Fruit fly (Drosophila melanogaster) whole organism, embryonic: ENCODE results near the gene CG3505.

ENCODE experiments used
- Asciz ChIP-seq: fragments of 200-800 bp; sonication (Bioruptor generic); optimal IDR thresholded peaks from 2 replicates; lab custom pipeline; 2017; ENCODE audit warnings: missing biosample characterization, mild to moderate bottlenecking, missing genetic modification characterization, missing genetic modification reagents
- Awh ChIP-seq: fragments of 200-800 bp; sonication (Bioruptor generic); IDR thresholded peaks from 2 replicates; pipeline ENCODE4, ENCODE4 v1.3.6; 2022; ENCODE audit warnings: missing biosample characterization, missing genetic modification characterization
- Bdp1 ChIP-seq: fragments of 200-800 bp; sonication (Bioruptor generic); optimal IDR thresholded peaks from 3 replicates; lab custom pipeline; 2016; ENCODE audit warnings: missing biosample characterization, missing genetic modification characterization
- CG10147 ChIP-seq: fragments of 200-800 bp; sonication (Bioruptor generic); optimal IDR thresholded peaks from 2 replicates; lab custom pipeline; 2019; ENCODE audit warnings: missing biosample characterization, mild to moderate bottlenecking, missing genetic modification characterization, moderate library complexity
- CG10321 ChIP-seq: fragments of 200-800 bp; sonication (Bioruptor generic); IDR thresholded peaks from 2 replicates; pipeline ENCODE4 v1.3.6; 2022; ENCODE audit warnings: missing biosample characterization, missing genetic modification characterization
- CG10979 ChIP-seq: fragments of 200-800 bp; sonication (Bioruptor generic); optimal IDR thresholded peaks from 2 replicates; lab custom pipeline; 2018; ENCODE audit warnings: missing biosample characterization, mild to moderate bottlenecking, missing genetic modification characterization, moderate library complexity
- CG12299 ChIP-seq: fragments of 200-800 bp; sonication (Bioruptor generic); optimal IDR thresholded peaks from 2 replicates; lab custom pipeline; 2018; ENCODE audit warnings: missing biosample characterization, mild to moderate bottlenecking, missing genetic modification characterization
- CG13894 ChIP-seq: fragments of 200-800 bp; sonication (Bioruptor generic); optimal IDR thresholded peaks from 3 replicates; lab custom pipeline; 2018; ENCODE audit warnings: missing biosample characterization, mild to moderate bottlenecking, missing genetic modification characterization, moderate library complexity
- CG14050 ChIP-seq: fragments of 200-800 bp; sonication (Bioruptor generic); IDR thresholded peaks from 3 replicates; pipeline ENCODE4 v1.3.6; 2022; ENCODE audit warnings: missing biosample characterization, missing genetic modification characterization
- CG14710 ChIP-seq: fragments of 200-800 bp; sonication (Bioruptor generic); optimal IDR thresholded peaks from 3 replicates; lab custom pipeline; 2019; ENCODE audit warnings: missing biosample characterization, mild to moderate bottlenecking, missing genetic modification characterization, moderate library complexity
- CG17612 ChIP-seq: fragments of 200-800 bp; sonication (Bioruptor generic); IDR thresholded peaks from 2 replicates; pipeline ENCODE4 v1.3.6; 2022; ENCODE audit warnings: missing biosample characterization, missing genetic modification characterization
- CG4360 ChIP-seq: fragments of 200-800 bp; sonication (Bioruptor generic); IDR thresholded peaks from 2 replicates; pipeline ENCODE4 v1.3.6; 2022; ENCODE audit warnings: missing biosample characterization, missing genetic modification characterization
- CG5245 ChIP-seq: fragments of 200-800 bp; sonication (Bioruptor generic); optimal IDR thresholded peaks from 3 replicates; lab custom pipeline; 2016; ENCODE audit warnings: missing biosample characterization, missing genetic modification characterization
- CG6654 ChIP-seq: fragments of 200-800 bp; sonication (Bioruptor generic); optimal IDR thresholded peaks from 2 replicates; lab custom pipeline; 2017; ENCODE audit warnings: missing biosample characterization, mild to moderate bottlenecking, missing genetic modification characterization
- CG7556 ChIP-seq: fragments of 200-800 bp; sonication (Bioruptor generic); optimal IDR thresholded peaks from 2 replicates; lab custom pipeline; 2017; ENCODE audit warnings: missing biosample characterization, mild to moderate bottlenecking, missing genetic modification characterization
- CG7786 ChIP-seq: fragments of 200-800 bp; sonication (Bioruptor generic); optimal IDR thresholded peaks from 2 replicates; lab custom pipeline; 2016; ENCODE audit warnings: missing biosample characterization, missing genetic modification characterization
- CG8765 ChIP-seq: fragments of 200-800 bp; sonication (Bioruptor generic); IDR thresholded peaks from 2 replicates; pipeline ENCODE4 v1.3.6; 2022; ENCODE audit warnings: missing biosample characterization, missing genetic modification characterization
- CG9876 ChIP-seq: fragments of 200-800 bp; sonication (Bioruptor generic); optimal IDR thresholded peaks from 2 replicates; lab custom pipeline; 2016; ENCODE audit warnings: missing biosample characterization, missing genetic modification characterization
- E2f1 ChIP-seq: fragments of 200-800 bp; sonication (Bioruptor generic); IDR thresholded peaks from 2 replicates; pipeline ENCODE4 v1.3.6; 2022; ENCODE audit warnings: missing biosample characterization, missing genetic modification characterization
- Fer3 ChIP-seq: fragments of 200-800 bp; sonication (Bioruptor generic); optimal IDR thresholded peaks from 2 replicates; lab custom pipeline; 2018; ENCODE audit warnings: missing biosample characterization, mild to moderate bottlenecking, missing genetic modification characterization, moderate library complexity
- HHEX ChIP-seq: fragments of 200-800 bp; sonication (Bioruptor generic); optimal IDR thresholded peaks from 3 replicates; lab custom pipeline; 2017; ENCODE audit warnings: missing biosample characterization, mild to moderate bottlenecking, missing genetic modification characterization, missing genetic modification reagents
- HLHmδ ChIP-seq: fragments of 200-800 bp; sonication (Bioruptor generic); optimal IDR thresholded peaks from 2 replicates; lab custom pipeline; 2018; ENCODE audit warnings: missing biosample characterization, mild to moderate bottlenecking, missing genetic modification characterization, moderate library complexity
- MBD-R2 ChIP-seq: fragments of 200-800 bp; sonication (Bioruptor generic); IDR thresholded peaks from 2 replicates; pipeline ENCODE4 v1.3.6; 2022; ENCODE audit warnings: missing biosample characterization, missing genetic modification characterization
- Mad ChIP-seq: fragments of 200-800 bp; sonication (Bioruptor generic); optimal IDR thresholded peaks from 2 replicates; lab custom pipeline; 2016; ENCODE audit warnings: missing biosample characterization, missing genetic modification characterization
- Med ChIP-seq: fragments of 200-800 bp; sonication (Bioruptor generic); peaks from one replicate; lab custom pipeline; 2016; ENCODE audit warnings: missing biosample characterization, missing genetic modification characterization, mild to moderate bottlenecking, inconsistent platforms, moderate library complexity
- NC2α ChIP-seq: fragments of 200-800 bp; sonication (Bioruptor generic); optimal IDR thresholded peaks from 2 replicates; lab custom pipeline; 2016; ENCODE audit warnings: missing biosample characterization, missing genetic modification characterization
- NC2β ChIP-seq: fragments of 200-800 bp; sonication (Bioruptor generic); optimal IDR thresholded peaks from 2 replicates; lab custom pipeline; 2016; ENCODE audit warnings: missing biosample characterization, missing genetic modification characterization
- Poxn ChIP-seq: fragments of 200-800 bp; sonication (Bioruptor generic); IDR thresholded peaks from 2 replicates; pipeline ENCODE4 v1.3.6; 2022; ENCODE audit warnings: missing biosample characterization, missing genetic modification characterization
- Ravus ChIP-seq: fragments of 200-800 bp; sonication (Bioruptor generic); IDR thresholded peaks from 2 replicates; pipeline ENCODE4 v1.3.6; 2022; ENCODE audit warnings: missing biosample characterization, missing genetic modification characterization
- Rfx ChIP-seq: fragments of 200-800 bp; sonication (Bioruptor generic); IDR thresholded peaks from 2 replicates; pipeline ENCODE4 v1.3.6; 2022; ENCODE audit warnings: missing biosample characterization, missing genetic modification characterization
- Tbp ChIP-seq: fragments of >200 bp; optimal IDR thresholded peaks from 2 replicates; lab custom pipeline; 2018; ENCODE audit warnings: missing biosample characterization, missing genetic modification characterization
- cas ChIP-seq: fragments of 200-800 bp; sonication (Bioruptor generic); IDR thresholded peaks from 2 replicates; pipeline ENCODE4 v1.3.6; 2022; ENCODE audit warnings: missing biosample characterization, missing genetic modification characterization
- cwo ChIP-seq: fragments of 200-800 bp; sonication (Bioruptor generic); optimal IDR thresholded peaks from 3 replicates; lab custom pipeline; 2017; ENCODE audit warnings: missing biosample characterization, missing genetic modification characterization, mild to moderate bottlenecking, moderate library complexity, missing genetic modification reagents
- gsb ChIP-seq: fragments of 200-800 bp; sonication (Bioruptor generic); IDR thresholded peaks from 2 replicates; pipeline ENCODE4 v1.3.6; 2022; ENCODE audit warnings: missing biosample characterization, missing genetic modification characterization
- h ChIP-seq: fragments of >200 bp; optimal IDR thresholded peaks from 2 replicates; lab custom pipeline; 2017
- hkb ChIP-seq, 2 experiments: fragments of 200-800 bp in 1 of 2; fragments of >200 bp in 1 of 2; sonication (Bioruptor generic) in 1 of 2; IDR thresholded peaks in 1 of 2; optimal IDR thresholded peaks in 1 of 2; 2 replicates each; pipeline versions ENCODE4 v1.3.6 to Lab custom; 2017 to 2022; ENCODE audit warnings: missing biosample characterization in 1 of 2, missing genetic modification characterization in 1 of 2
- kni ChIP-seq: fragments of 200-800 bp; sonication (Bioruptor generic); optimal IDR thresholded peaks from 3 replicates; lab custom pipeline; 2017; ENCODE audit warnings: mild to moderate bottlenecking, missing biosample characterization, missing genetic modification reagents, missing genetic modification characterization
- onecut ChIP-seq: fragments of 200-800 bp; sonication (Bioruptor generic); IDR thresholded peaks from 2 replicates; pipeline ENCODE4 v1.3.6; 2022; ENCODE audit warnings: missing biosample characterization, missing genetic modification characterization
- sens-2 ChIP-seq: fragments of 200-800 bp; sonication (Bioruptor generic); IDR thresholded peaks from 2 replicates; pipeline ENCODE4 v1.3.6; 2022; ENCODE audit warnings: missing biosample characterization, missing genetic modification characterization
- shn ChIP-seq: fragments of 200-800 bp; sonication (Bioruptor generic); optimal IDR thresholded peaks from 3 replicates; lab custom pipeline; 2016; ENCODE audit warnings: missing biosample characterization, missing genetic modification characterization
- stwl ChIP-seq: fragments of 200-800 bp; sonication (Bioruptor generic); optimal IDR thresholded peaks from 3 replicates; lab custom pipeline; 2018; ENCODE audit warnings: missing biosample characterization, mild to moderate bottlenecking, missing genetic modification characterization, moderate library complexity
- sug ChIP-seq: fragments of 200-800 bp; optimal IDR thresholded peaks from 2 replicates; lab custom pipeline; 2019; ENCODE audit warnings: missing biosample characterization, mild to moderate bottlenecking, missing genetic modification characterization, moderate library complexity
- tio ChIP-seq: fragments of 200-800 bp; sonication (Bioruptor generic); optimal IDR thresholded peaks from 2 replicates; lab custom pipeline; 2017; ENCODE audit warnings: missing biosample characterization, missing genetic modification characterization, inconsistent platforms
- ttk ChIP-seq: fragments of 200-800 bp; sonication (Bioruptor generic); IDR thresholded peaks from 2 replicates; pipeline ENCODE4 v2.1.2; 2022; ENCODE audit warnings: missing biosample characterization, missing genetic modification characterization
- vvl ChIP-seq: fragments of 200-800 bp; sonication (Bioruptor generic); IDR thresholded peaks from 2 replicates; pipeline ENCODE4 v1.3.6; 2022; ENCODE audit warnings: missing biosample characterization, missing genetic modification characterization
- zen2 ChIP-seq: fragments of 200-800 bp; sonication (Bioruptor generic); IDR thresholded peaks from 3 replicates; pipeline ENCODE4 v1.3.6; 2022; ENCODE audit warnings: missing biosample characterization, missing genetic modification characterization; ENCODE audit not compliant: partially characterized antibody
- zf30C ChIP-seq: fragments of 200-800 bp; sonication (Bioruptor generic); optimal IDR thresholded peaks from 3 replicates; lab custom pipeline; 2018; ENCODE audit warnings: missing biosample characterization, mild to moderate bottlenecking, missing genetic modification characterization

CG3505 gene

DNA sequence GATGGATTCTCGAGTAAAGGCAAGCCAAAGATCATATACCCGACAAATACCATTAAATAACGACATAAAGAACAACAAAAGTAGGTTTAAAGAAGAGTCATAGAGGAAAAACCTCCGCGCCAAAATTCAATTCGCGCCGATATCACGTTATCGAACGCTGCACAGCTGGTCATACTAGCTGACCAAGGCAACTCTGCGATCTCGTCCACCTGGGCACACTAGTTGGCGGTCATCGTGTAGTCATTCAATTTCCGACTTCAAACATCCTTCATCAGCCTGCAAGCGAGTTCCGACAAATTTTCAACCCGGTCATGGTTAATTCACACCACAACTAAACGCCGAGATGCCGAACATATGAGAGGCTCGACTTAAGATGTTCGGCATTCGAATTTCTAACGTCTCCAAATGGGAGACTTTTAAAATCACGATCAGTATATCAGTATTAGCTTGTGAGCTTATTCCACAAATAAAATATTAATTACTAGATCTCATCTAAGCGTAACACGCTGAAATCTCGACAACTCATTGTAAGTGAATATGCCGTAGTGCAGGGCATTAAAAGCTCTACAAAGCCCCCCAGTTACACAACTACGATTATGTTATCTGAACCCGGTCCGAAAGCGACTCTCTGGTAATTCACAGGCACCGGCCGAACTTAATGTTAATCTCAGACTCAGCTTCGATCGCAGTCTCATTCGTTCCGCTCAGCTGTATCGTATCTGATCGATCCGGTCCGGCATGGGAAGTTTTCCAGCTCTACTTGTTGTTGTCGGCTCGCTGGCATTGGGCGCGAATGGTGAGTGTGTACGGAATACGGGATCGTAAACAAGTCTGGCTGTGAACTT lies at the start of gene CG3505 (continued):
- TF ChIP-seq CG14710 (peak; percentile 60), CG14050 (no peak), CG10979 (tag; lab: Kevin White, UChicago) (no peak), Mad (GFP tag; lab: Kevin White, UChicago) (no peak), CG10147 (GFP tag; lab: Kevin White, UChicago) (peak; percentile 24), HHEX (GFP tag; lab: Kevin White, UChicago) (peak; percentile 70), Asciz (GFP tag; lab: Kevin White, UChicago) (no peak), vvl (peak; percentile 66), kni (GFP tag; lab: Kevin White, UChicago) (peak; percentile 10), CG8765 (GFP tag; lab: Robert Waterston, UW) (no peak), CG12299 (tag; lab: Kevin White, UChicago) (peak; percentile 2), Poxn (GFP tag; lab: Robert Waterston, UW) (no peak), CG7786 (GFP tag; lab: Kevin White, UChicago) (no peak), gsb (GFP tag; lab: Robert Waterston, UW) (no peak; the same call in 1 of the 2 replicates), MBD-R2 (GFP tag; lab: Robert Waterston, UW) (0 out of 2 replicates have a peak, but pooled peaks have one; percentile 19), CG5245 (GFP tag; lab: Kevin White, UChicago) (no peak), sug (tag; lab: Kevin White, UChicago) (peak; percentile 64), CG10321 (GFP tag; lab: Robert Waterston, UW) (no peak), CG17612 (no peak), ttk (GFP tag; lab: Robert Waterston, UW) (no peak)

DNA sequence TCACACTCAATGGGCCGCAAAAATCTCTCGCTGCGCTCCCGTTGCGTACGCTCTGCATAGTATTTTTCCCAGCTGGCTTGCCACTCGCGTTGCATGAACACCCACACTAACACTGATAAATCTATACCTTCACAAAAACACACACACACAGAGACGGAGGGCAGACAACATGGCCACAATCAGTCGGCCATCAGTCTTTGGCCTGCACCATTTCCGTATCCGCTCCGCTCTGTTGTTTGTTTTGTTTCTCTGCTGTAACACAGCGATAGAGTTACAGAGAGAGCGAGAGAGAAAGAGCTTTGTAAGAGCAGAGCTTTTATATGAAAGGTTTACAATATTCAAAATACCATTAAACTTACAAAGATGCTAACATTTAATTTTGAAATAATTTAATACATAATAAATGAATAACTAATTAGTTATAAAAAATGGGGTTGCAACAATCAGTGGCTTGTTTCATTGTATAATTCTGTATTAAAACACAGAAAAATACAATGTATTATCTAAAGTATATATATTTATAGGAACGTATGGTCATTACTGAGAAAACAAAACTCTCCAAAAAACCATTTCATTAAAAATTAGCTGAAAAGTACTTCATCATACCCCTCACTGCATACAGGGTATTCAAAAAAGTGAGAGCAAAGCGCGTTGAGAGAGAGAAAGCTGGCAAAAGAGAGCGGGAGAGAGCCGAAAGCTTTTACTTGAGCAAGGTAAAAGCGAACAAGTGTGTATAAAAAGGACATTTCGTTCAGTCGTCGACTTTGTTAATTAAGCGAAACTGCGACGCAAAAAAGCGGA lies 48.2 kb upstream of the CG3505 start, which contains the start of gene CG14853:
Gene CG14853 (plus strand): TSS at position 751 of the 801 bp plus-strand sequence.
- TF ChIP-seq Fer3: peak; percentile 43
- TF ChIP-seq NC2α: no peak
- no peak for TF ChIP-seq Tbp (GFP tag; lab: Kevin White, UChicago)
- TF ChIP-seq cas (GFP tag; lab: Robert Waterston, UW): 0 out of 2 replicates have a peak, but pooled peaks have one; percentile 21
- TF ChIP-seq cwo (GFP tag; lab: Kevin White, UChicago): peak; percentile 38
- TF ChIP-seq E2f1 (GFP tag; lab: Robert Waterston, UW): no peak; the same call in 1 of the 2 replicates
- TF ChIP-seq CG7556 (GFP tag; lab: Kevin White, UChicago): peak; percentile 72
- TF ChIP-seq NC2β (GFP tag; lab: Kevin White, UChicago): no peak
- peak; percentile 94 for TF ChIP-seq Med (GFP tag; lab: Kevin White, UChicago)
- no peak for TF ChIP-seq hkb (optimal IDR thresholded peaks at IDR 0.05; lab: Kevin White, UChicago)
- TF ChIP-seq hkb (GFP tag; IDR thresholded peaks at IDR 0.05; lab: Robert Waterston, UW): peak; percentile 79
- no peak for TF ChIP-seq CG4360 (GFP tag; lab: Robert Waterston, UW)
- TF ChIP-seq CG10147 (GFP tag; lab: Kevin White, UChicago): no peak
- TF ChIP-seq onecut (GFP tag; lab: Robert Waterston, UW): peak; percentile 58
- peak; percentile 79 for TF ChIP-seq tio (GFP tag; lab: Kevin White, UChicago)
- peak; percentile 39 for TF ChIP-seq Ravus (GFP tag; lab: Robert Waterston, UW)
- TF ChIP-seq Rfx: peak; percentile 4; the same call in 1 of the 2 replicates
- TF ChIP-seq Bdp1 (GFP tag; lab: Kevin White, UChicago): no peak
- peak; percentile 81 for TF ChIP-seq HLHmδ (GFP tag; lab: Kevin White, UChicago)
- peak; percentile 65 for TF ChIP-seq sens-2 (GFP tag; lab: Robert Waterston, UW)
- TF ChIP-seq CG9876 (GFP tag; lab: Kevin White, UChicago): no peak
- no peak for TF ChIP-seq Poxn (GFP tag; lab: Robert Waterston, UW)
- TF ChIP-seq CG8765 (GFP tag; lab: Robert Waterston, UW): no peak
- peak; percentile 9 for TF ChIP-seq shn (GFP tag; lab: Kevin White, UChicago)
- TF ChIP-seq h (lab: Kevin White, UChicago): no peak
- peak; percentile 1 for TF ChIP-seq CG13894
- TF ChIP-seq zf30C (GFP tag; lab: Kevin White, UChicago): no peak
- TF ChIP-seq stwl (tag; lab: Kevin White, UChicago): no peak
- TF ChIP-seq Awh (GFP tag; lab: Robert Waterston, UW): peak; percentile 59
- TF ChIP-seq zen2 (GFP tag; lab: Robert Waterston, UW): no peak
- TF ChIP-seq CG6654 (GFP tag; lab: Kevin White, UChicago): peak; percentile 1
